Worm (Caenorhabditis elegans) whole organism, L4 larva: Measurements from ENCODE around the gene aexr-1.
"Not testable (repeated sequence)": the region's sequence is repeated elsewhere in the genome, so short reads cannot be mapped to it uniquely, and the experiment has no call there.

Experiments used
- aly-2 ChIP-seq: sonication (generic microtip); optimal IDR thresholded peaks from 2 replicates; lab custom pipeline; 2018; ENCODE audit warnings: missing biosample characterization, missing genetic modification characterization
- daf-8 ChIP-seq: fragments of 200-800 bp; sonication (Bioruptor generic); IDR thresholded peaks from 2 replicates; pipeline ENCODE4 v1.3.6; 2022; ENCODE audit warnings: missing genetic modification characterization, missing compliant biosample characterization
- duxl-1 ChIP-seq: sonication (generic microtip); optimal IDR thresholded peaks from 2 replicates; lab custom pipeline; 2016; ENCODE audit warnings: mild to moderate bottlenecking, missing genetic modification characterization, moderate library complexity, missing compliant biosample characterization; ENCODE audit not compliant: poor library complexity
- fos-1 ChIP-seq: fragments of 150-350 bp; optimal IDR thresholded peaks from 2 replicates; lab custom pipeline; 2014; ENCODE audit warnings: missing biosample characterization, missing genetic modification characterization
- mxl-2 ChIP-seq: fragments of 200-800 bp; sonication (Bioruptor generic); conservative IDR thresholded peaks from 2 replicates; pipeline ENCODE4 v1.3.6; 2022; ENCODE audit warnings: missing genetic modification reagents, missing genetic modification characterization, missing compliant biosample characterization
- nhr-237 ChIP-seq: sonication (generic microtip); optimal IDR thresholded peaks from 2 replicates; lab custom pipeline; 2017; ENCODE audit warnings: missing biosample characterization, missing genetic modification characterization
- nhr-28 ChIP-seq: fragments of 150-350 bp; optimal IDR thresholded peaks from 2 replicates; lab custom pipeline; 2014; ENCODE audit warnings: missing biosample characterization, missing genetic modification characterization
- zag-1 ChIP-seq: fragments of 150-350 bp; optimal IDR thresholded peaks from 2 replicates; lab custom pipeline; 2014; ENCODE audit warnings: missing biosample characterization, missing genetic modification characterization

DNA sequence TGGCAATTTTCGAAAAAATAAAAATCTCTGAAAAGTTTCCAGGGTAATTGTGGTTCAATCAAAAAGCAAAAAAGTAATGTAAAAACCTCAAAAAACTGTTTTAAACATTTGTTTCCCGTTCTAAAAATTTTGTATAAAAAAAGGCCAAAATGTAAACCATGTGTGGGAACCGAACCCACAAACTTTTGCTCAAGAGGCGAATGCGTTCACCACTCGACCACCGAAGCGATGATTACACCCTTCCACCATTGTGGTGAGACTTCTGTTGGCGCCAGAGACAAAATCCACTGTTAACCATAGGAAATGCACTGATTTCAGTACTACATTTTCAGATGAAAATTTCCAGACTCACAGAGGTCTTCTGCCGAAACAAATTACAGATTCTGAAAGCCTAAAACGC is 33.9 kb downstream of the aexr-1 start:
- TF ChIP-seq nhr-28 (tag; lab: Kevin White, UChicago); aly-2 (tag; lab: Kevin White, UChicago); nhr-237 (tag; lab: Kevin White, UChicago); fos-1 (tag; lab: Kevin White, UChicago); mxl-2 (GFP tag; lab: Robert Waterston, UW); daf-8 (GFP tag; lab: Robert Waterston, UW); zag-1 (tag; lab: Kevin White, UChicago); duxl-1 (tag; lab: Kevin White, UChicago): not testable (repeated sequence)
